Worm (Caenorhabditis elegans): ENCODE results near the gene pek-1.

ce11 chrX:11379135-11379781 lies 35.4 kb downstream of the pek-1 start:
- TF ChIP-seq vab-7 (GFP tag; IDR thresholded peaks at IDR 0.05): no peak
- TF ChIP-seq mep-1 (tag; optimal IDR thresholded peaks at IDR 0.05): no peak
- no peak for TF ChIP-seq ama-1 (optimal IDR thresholded peaks at IDR 0.05)
- TF ChIP-seq ZK337.2 (GFP tag; IDR thresholded peaks at IDR 0.05): no peak
- no peak for TF ChIP-seq mdl-1 (tag; optimal IDR thresholded peaks at IDR 0.05)
- no peak for TF ChIP-seq ceh-82 (tag; optimal IDR thresholded peaks at IDR 0.05)
- no peak for TF ChIP-seq nhr-28 (tag; optimal IDR thresholded peaks at IDR 0.05)
- no peak for TF ChIP-seq nhr-237 (tag; optimal IDR thresholded peaks at IDR 0.05)
- no peak for TF ChIP-seq pha-4 (GFP tag; IDR thresholded peaks at IDR 0.05)
- no peak for TF ChIP-seq pha-4 (tag; optimal IDR thresholded peaks at IDR 0.05)
- TF ChIP-seq lin-39 (tag; optimal IDR thresholded peaks at IDR 0.05): no peak
